Fruit fly (Drosophila melanogaster) whole organism, prepupa: Measurements from ENCODE around the gene sif.

Source experiments
- CG10631 ChIP-seq: fragments of 200-800 bp; sonication (Bioruptor generic); optimal IDR thresholded peaks from 2 replicates; lab custom pipeline; 2016; ENCODE audit warnings: missing biosample characterization, missing genetic modification characterization
- CG10669 ChIP-seq: fragments of 200-800 bp; sonication (Bioruptor generic); optimal IDR thresholded peaks from 3 replicates; lab custom pipeline; 2018; ENCODE audit warnings: missing biosample characterization, mild to moderate bottlenecking, missing genetic modification characterization, moderate library complexity
- CG31627 ChIP-seq: fragments of 200-800 bp; sonication (Bioruptor generic); optimal IDR thresholded peaks from 3 replicates; lab custom pipeline; 2016; ENCODE audit warnings: missing biosample characterization, missing genetic modification characterization
- CG6276 ChIP-seq: fragments of 200-800 bp; sonication (Bioruptor generic); optimal IDR thresholded peaks from 2 replicates; lab custom pipeline; 2017; ENCODE audit warnings: missing biosample characterization, mild to moderate bottlenecking, missing genetic modification characterization
- Ets96B ChIP-seq: fragments of 200-800 bp; optimal IDR thresholded peaks from 2 replicates; lab custom pipeline; 2019; ENCODE audit warnings: missing biosample characterization, mild to moderate bottlenecking, missing genetic modification characterization, moderate library complexity
- Smox ChIP-seq: fragments of 200-800 bp; sonication (Bioruptor generic); optimal IDR thresholded peaks from 3 replicates; lab custom pipeline; 2016; ENCODE audit warnings: missing biosample characterization, missing genetic modification characterization
- acj6 ChIP-seq: fragments of 200-800 bp; sonication (Bioruptor generic); optimal IDR thresholded peaks from 3 replicates; lab custom pipeline; 2016; ENCODE audit warnings: missing biosample characterization, missing genetic modification characterization

DNA sequence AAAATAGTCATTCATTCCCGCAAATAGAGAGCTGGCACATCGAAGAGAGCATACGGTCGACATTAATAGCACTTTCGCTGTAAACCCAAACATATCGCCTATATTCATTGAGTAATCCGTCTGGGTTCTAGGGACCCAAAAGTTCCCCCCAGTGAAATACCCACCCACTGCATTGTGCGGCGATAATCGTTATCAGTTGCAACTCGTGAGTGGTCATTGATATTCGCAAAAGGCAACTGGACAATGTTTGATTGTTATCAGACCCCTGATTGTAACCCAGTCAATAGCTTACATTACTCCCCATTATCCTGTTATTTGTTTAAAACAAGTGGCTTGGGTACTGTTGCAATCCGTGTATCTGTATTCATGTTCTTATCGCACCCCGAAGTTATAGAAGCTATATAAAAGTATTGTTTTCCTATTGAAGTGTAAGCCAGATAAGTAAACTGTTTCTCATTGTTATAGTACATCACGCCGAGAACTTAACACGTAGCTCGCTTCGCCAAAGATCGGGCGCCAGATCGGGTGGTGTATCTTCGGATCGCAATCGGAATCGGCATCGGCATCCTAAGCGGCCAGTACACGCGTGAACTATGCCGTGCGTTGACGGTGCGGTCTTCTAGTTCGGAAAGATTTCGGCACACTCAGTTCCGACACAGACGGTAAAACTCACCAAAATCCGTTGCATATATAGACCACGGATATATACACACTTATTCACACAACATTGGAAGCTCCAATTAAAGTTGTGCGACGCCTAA, 96.1 kb downstream of the sif start:
- TF ChIP-seq Ets96B: no peak
- TF ChIP-seq Smox (GFP tag; lab: Kevin White, UChicago): no peak
- TF ChIP-seq CG6276 (GFP tag; lab: Kevin White, UChicago): no peak
- no peak for TF ChIP-seq acj6 (GFP tag; lab: Kevin White, UChicago)
- TF ChIP-seq CG10631 (GFP tag; lab: Kevin White, UChicago): no peak
- TF ChIP-seq CG31627 (GFP tag; lab: Kevin White, UChicago): no peak
- TF ChIP-seq CG10669 (GFP tag; lab: Kevin White, UChicago): no peak
